Worm (Caenorhabditis elegans) whole organism, mixed stage, embryonic: ENCODE results near the gene nhr-286.
"Not testable (repeated sequence)": the region's sequence is repeated elsewhere in the genome, so short reads cannot be mapped to it uniquely, and the experiment has no call there.

Experiments
- bed-3 ChIP-seq: fragments of 200-800 bp; sonication (Bioruptor generic); optimal IDR thresholded peaks from 3 replicates; lab custom pipeline; 2018; ENCODE audit warnings: mild to moderate bottlenecking, missing genetic modification characterization, moderate library complexity, missing compliant biosample characterization
- blmp-1 ChIP-seq: fragments of 150-350 bp; optimal IDR thresholded peaks from 2 replicates; lab custom pipeline; 2014; ENCODE audit warnings: missing biosample characterization, missing genetic modification characterization
- ceh-43 ChIP-seq: fragments of 200-800 bp; sonication (Bioruptor generic); optimal IDR thresholded peaks from 2 replicates; lab custom pipeline; 2018; ENCODE audit warnings: mild to moderate bottlenecking, missing genetic modification characterization, moderate library complexity, missing compliant biosample characterization
- ceh-83 ChIP-seq: fragments of 200-800 bp; sonication (Bioruptor generic); optimal IDR thresholded peaks from 2 replicates; lab custom pipeline; 2018; ENCODE audit warnings: mild to moderate bottlenecking, missing genetic modification characterization, missing compliant biosample characterization
- cnd-1 ChIP-seq: fragments of 200-800 bp; sonication (Bioruptor generic); optimal IDR thresholded peaks from 2 replicates; lab custom pipeline; 2018; ENCODE audit warnings: mild to moderate bottlenecking, missing genetic modification characterization, missing compliant biosample characterization
- drap-1 ChIP-seq: fragments of 200-800 bp; sonication (Bioruptor generic); optimal IDR thresholded peaks from 3 replicates; lab custom pipeline; 2018; ENCODE audit warnings: mild to moderate bottlenecking, missing genetic modification characterization, missing compliant biosample characterization
- elt-1 ChIP-seq: sonication (generic microtip); optimal IDR thresholded peaks from 2 replicates; lab custom pipeline; 2017; ENCODE audit warnings: missing genetic modification characterization, mild to moderate bottlenecking, missing compliant biosample characterization, antibody characterized with exemption, moderate library complexity, borderline replicate concordance; ENCODE audit not compliant: insufficient read depth
- elt-3 ChIP-seq: fragments of 150-350 bp; optimal IDR thresholded peaks from 2 replicates; lab custom pipeline; 2014; ENCODE audit warnings: missing biosample characterization, missing genetic modification characterization
- flh-1 ChIP-seq: fragments of 200-800 bp; sonication (Bioruptor generic); optimal IDR thresholded peaks from 2 replicates; lab custom pipeline; 2018; ENCODE audit warnings: mild to moderate bottlenecking, missing genetic modification characterization, moderate library complexity, missing compliant biosample characterization
- ham-2 ChIP-seq: fragments of 200-800 bp; sonication (Bioruptor generic); optimal IDR thresholded peaks from 2 replicates; lab custom pipeline; 2018; ENCODE audit warnings: mild to moderate bottlenecking, missing genetic modification characterization, missing compliant biosample characterization
- hlh-1 ChIP-seq: fragments of 150-350 bp; optimal IDR thresholded peaks from 2 replicates; lab custom pipeline; 2014; ENCODE audit warnings: missing biosample characterization, missing genetic modification reagents, missing genetic modification characterization
- lin-13 ChIP-seq: fragments of 150-350 bp; optimal IDR thresholded peaks from 2 replicates; lab custom pipeline; 2014; ENCODE audit warnings: missing biosample characterization, missing genetic modification characterization
- lin-32 ChIP-seq: fragments of 200-800 bp; sonication (Bioruptor generic); optimal IDR thresholded peaks from 2 replicates; lab custom pipeline; 2018; ENCODE audit warnings: mild to moderate bottlenecking, missing genetic modification characterization, missing compliant biosample characterization
- lsy-2 ChIP-seq: fragments of 150-350 bp; optimal IDR thresholded peaks from 2 replicates; lab custom pipeline; 2014; ENCODE audit warnings: missing biosample characterization, missing genetic modification characterization
- mab-5 ChIP-seq: fragments of 150-350 bp; optimal IDR thresholded peaks from 2 replicates; lab custom pipeline; 2014; ENCODE audit warnings: missing biosample characterization, missing genetic modification characterization
- mep-1 ChIP-seq: fragments of 150-350 bp; optimal IDR thresholded peaks from 2 replicates; lab custom pipeline; 2017; ENCODE audit warnings: missing biosample characterization, missing genetic modification reagents, missing genetic modification characterization, inconsistent platforms
- mls-2 ChIP-seq: sonication (generic microtip); optimal IDR thresholded peaks from 2 replicates; lab custom pipeline; 2016; ENCODE audit warnings: mild to moderate bottlenecking, missing genetic modification characterization, moderate library complexity, missing compliant biosample characterization
- nhr-12 ChIP-seq: fragments of 150-350 bp; optimal IDR thresholded peaks from 2 replicates; lab custom pipeline; 2014; ENCODE audit warnings: missing biosample characterization, missing genetic modification characterization
- nhr-2 ChIP-seq: fragments of 150-350 bp; optimal IDR thresholded peaks from 2 replicates; lab custom pipeline; 2014; ENCODE audit warnings: missing biosample characterization, missing genetic modification characterization
- nhr-237 ChIP-seq: fragments of 150-350 bp; optimal IDR thresholded peaks from 2 replicates; lab custom pipeline; 2014; ENCODE audit warnings: missing biosample characterization, missing genetic modification characterization
- nhr-76 ChIP-seq: sonication (generic microtip); optimal IDR thresholded peaks from 2 replicates; lab custom pipeline; 2017; ENCODE audit warnings: missing biosample characterization, missing genetic modification characterization
- pha-4 ChIP-seq: fragments of 150-350 bp; optimal IDR thresholded peaks from 2 replicates; lab custom pipeline; 2018; ENCODE audit warnings: missing biosample characterization, missing genetic modification reagents, missing genetic modification characterization
- sem-2 ChIP-seq: fragments of 200-800 bp; sonication (Bioruptor generic); optimal IDR thresholded peaks from 2 replicates; lab custom pipeline; 2018; ENCODE audit warnings: mild to moderate bottlenecking, missing genetic modification characterization, missing compliant biosample characterization
- snpc-4 ChIP-seq: fragments of 150-350 bp; optimal IDR thresholded peaks from 2 replicates; lab custom pipeline; 2014; ENCODE audit warnings: missing biosample characterization, missing genetic modification characterization
- sptf-1 ChIP-seq: sonication (generic microtip); optimal IDR thresholded peaks from 2 replicates; lab custom pipeline; 2017; ENCODE audit warnings: mild to moderate bottlenecking, missing genetic modification characterization, moderate library complexity, missing compliant biosample characterization
- tbx-8 ChIP-seq: fragments of 200-800 bp; sonication (Bioruptor generic); optimal IDR thresholded peaks from 2 replicates; lab custom pipeline; 2018; ENCODE audit warnings: mild to moderate bottlenecking, missing genetic modification characterization, moderate library complexity, missing compliant biosample characterization
- unc-120 ChIP-seq: sonication (generic microtip); optimal IDR thresholded peaks from 2 replicates; lab custom pipeline; 2017; ENCODE audit warnings: missing genetic modification characterization, missing compliant biosample characterization; ENCODE audit not compliant: poor library complexity, severe bottlenecking
- unc-39 ChIP-seq: fragments of 150-350 bp; optimal IDR thresholded peaks from 2 replicates; lab custom pipeline; 2014; ENCODE audit warnings: missing biosample characterization, missing genetic modification characterization
- unc-62 ChIP-seq: fragments of 150-350 bp; optimal IDR thresholded peaks from 2 replicates; lab custom pipeline; 2014; ENCODE audit warnings: missing biosample characterization, missing genetic modification reagents, missing genetic modification characterization
- zip-8 ChIP-seq: fragments of 150-350 bp; optimal IDR thresholded peaks from 2 replicates; lab custom pipeline; 2014; ENCODE audit warnings: missing biosample characterization, missing genetic modification characterization
- ztf-11 ChIP-seq: fragments of 150-350 bp; optimal IDR thresholded peaks from 2 replicates; lab custom pipeline; 2014; ENCODE audit warnings: missing biosample characterization, missing genetic modification characterization

The nhr-286 gene

DNA sequence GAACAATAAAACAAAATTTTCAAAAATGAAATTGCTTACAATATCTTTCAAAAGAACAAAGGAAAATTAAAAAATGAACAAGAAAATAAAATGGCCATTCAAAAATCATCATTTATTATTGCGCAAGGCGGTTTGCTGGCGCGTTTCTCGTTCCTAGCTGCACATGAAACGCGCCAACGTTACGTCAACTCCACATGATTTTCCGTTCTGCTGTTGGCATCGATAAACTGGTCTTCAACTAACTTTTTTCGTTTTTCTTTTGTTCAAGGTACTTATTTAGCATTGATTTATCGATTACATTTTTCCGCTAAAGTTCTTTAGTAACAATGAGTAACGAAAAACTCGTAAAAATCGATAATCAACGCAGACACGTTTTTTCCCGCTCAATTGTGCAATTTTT lies 31.0 kb downstream of the nhr-286 start, which contains the start of the genes Y57E12AL.6 and Y57E12AL.1 (continued):
- peak; percentile 89 for TF ChIP-seq sptf-1 (tag; lab: Kevin White, UChicago)

- no peak for TF ChIP-seq mls-2
- TF ChIP-seq sem-2 (GFP tag; lab: Kevin White, UChicago), result no peak
- TF ChIP-seq sptf-1 (tag; lab: Kevin White, UChicago), result no peak
- TF ChIP-seq flh-1 (GFP tag; lab: Kevin White, UChicago), result no peak
- TF ChIP-seq nhr-2 (tag; lab: Kevin White, UChicago), result no peak
- no peak for TF ChIP-seq bed-3 (GFP tag; lab: Kevin White, UChicago)
- no peak for TF ChIP-seq elt-3 (tag; lab: Kevin White, UChicago)
- no peak for TF ChIP-seq ceh-83
- TF ChIP-seq pha-4 (tag; lab: Kevin White, UChicago), result no peak
- no peak for TF ChIP-seq cnd-1 (tag; lab: Kevin White, UChicago)
- no peak for TF ChIP-seq tbx-8 (GFP tag; lab: Kevin White, UChicago)
Measured at ce11 chrV:7059350-7059749, 32.1 kb downstream of the nhr-286 start, which contains the start of gene mdt-6. Gene mdt-6 (minus strand): TSS chrV:7059624.

- not testable (repeated sequence) for TF ChIP-seq blmp-1 (tag; lab: Kevin White, UChicago); tbx-8 (GFP tag; lab: Kevin White, UChicago); nhr-12
Measured at ce11 chrV:7057795-7058194, 33.6 kb downstream of the nhr-286 start, which contains the start of gene Y57E12AL.2. Gene Y57E12AL.2 (plus strand): TSS chrV:7058095.

DNA sequence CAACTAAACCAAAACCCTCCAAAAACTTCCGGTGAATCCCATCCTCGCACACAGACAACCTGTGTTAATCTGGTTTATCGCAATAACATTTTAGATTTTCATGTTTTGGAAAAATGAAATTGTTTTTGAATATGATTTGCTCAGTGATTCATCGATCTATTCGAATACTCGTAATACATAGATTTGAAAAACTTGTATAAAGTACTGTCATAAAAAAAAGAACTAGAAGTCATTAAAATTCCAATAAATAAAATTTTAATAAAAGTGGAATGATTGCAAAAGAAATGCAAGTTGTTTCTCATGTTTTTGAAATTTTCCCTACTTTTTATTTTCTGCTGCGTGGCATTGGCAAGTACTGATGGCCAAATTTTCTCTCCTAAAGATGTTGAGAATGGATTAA lies 36.8 kb downstream of the nhr-286 start, which contains the start of gene spig-8:
spig-8 (plus strand) TSS at position 301 of the 400 bp plus-strand sequence.
- TF ChIP-seq ham-2 (GFP tag; lab: Kevin White, UChicago) (no peak), hlh-1 (tag; lab: Kevin White, UChicago) (no peak), lin-13 (tag; lab: Kevin White, UChicago) (no peak), elt-3 (tag; lab: Kevin White, UChicago) (no peak), zip-8 (no peak), sptf-1 (tag; lab: Kevin White, UChicago) (no peak), bed-3 (GFP tag; lab: Kevin White, UChicago) (no peak), nhr-76 (tag; lab: Kevin White, UChicago) (no peak), lin-32 (GFP tag; lab: Kevin White, UChicago) (no peak), drap-1 (no peak), lsy-2 (no peak), nhr-2 (tag; lab: Kevin White, UChicago) (no peak), mep-1 (tag; lab: Kevin White, UChicago) (no peak), unc-62 (GFP tag; lab: Kevin White, UChicago) (no peak), sem-2 (GFP tag; lab: Kevin White, UChicago) (no peak), snpc-4 (tag; lab: Kevin White, UChicago) (no peak), ztf-11 (tag; lab: Kevin White, UChicago) (no peak)

- TF ChIP-seq nhr-12 (no peak), cnd-1 (tag; lab: Kevin White, UChicago) (no peak), nhr-2 (tag; lab: Kevin White, UChicago) (no peak), flh-1 (GFP tag; lab: Kevin White, UChicago) (no peak), elt-1 (no peak), unc-120 (tag; lab: Kevin White, UChicago) (no peak), mls-2 (no peak), unc-39 (no peak), nhr-237 (no peak)
Measured at ce11 chrV:7053100-7053499, 38.3 kb downstream of the nhr-286 start, which contains the start of gene txt-17. Gene txt-17 (minus strand): TSS chrV:7053200.

- TF ChIP-seq lsy-2 (no peak), mep-1 (tag; lab: Kevin White, UChicago) (no peak), ceh-83 (no peak), nhr-76 (tag; lab: Kevin White, UChicago) (no peak), elt-3 (tag; lab: Kevin White, UChicago) (no peak), nhr-2 (tag; lab: Kevin White, UChicago) (no peak), unc-62 (GFP tag; lab: Kevin White, UChicago) (no peak), mab-5 (tag; lab: Kevin White, UChicago) (no peak), sptf-1 (tag; lab: Kevin White, UChicago) (no peak), snpc-4 (tag; lab: Kevin White, UChicago) (no peak), ceh-43 (GFP tag; lab: Kevin White, UChicago) (no peak), bed-3 (GFP tag; lab: Kevin White, UChicago) (no peak), tbx-8 (GFP tag; lab: Kevin White, UChicago) (no peak), nhr-12 (no peak), lin-32 (GFP tag; lab: Kevin White, UChicago) (no peak), hlh-1 (tag; lab: Kevin White, UChicago) (no peak), elt-1 (no peak), ham-2 (GFP tag; lab: Kevin White, UChicago) (no peak)
Measured at ce11 chrV:7051133-7051765, 40.2 kb downstream of the nhr-286 start, which contains the start of the genes tofu-2 and spig-1. Gene tofu-2 (minus strand): TSS chrV:7051248. Gene spig-1 (plus strand): TSS chrV:7051715.
